Fruit fly (Drosophila melanogaster) whole organism, embryonic: Measurements from ENCODE around the gene fmt.

Experiments used
- CG10147 ChIP-seq: fragments of 200-800 bp; sonication (Bioruptor generic); optimal IDR thresholded peaks from 2 replicates; lab custom pipeline; 2019; ENCODE audit warnings: missing biosample characterization, mild to moderate bottlenecking, missing genetic modification characterization, moderate library complexity
- CG1024 ChIP-seq: fragments of 200-800 bp; sonication (Bioruptor generic); IDR thresholded peaks from 2 replicates; pipeline ENCODE4 v1.3.6; 2022; ENCODE audit warnings: missing biosample characterization, missing genetic modification characterization
- CG11247 ChIP-seq: fragments of 200-800 bp; sonication (Bioruptor generic); IDR thresholded peaks from 2 replicates; pipeline ENCODE4 v1.3.6; 2022; ENCODE audit warnings: missing biosample characterization, missing genetic modification characterization
- CG11695 ChIP-seq: fragments of 200-800 bp; sonication (Bioruptor generic); IDR thresholded peaks from 3 replicates; pipeline ENCODE4 v1.3.6; 2022; ENCODE audit warnings: missing biosample characterization, missing genetic modification characterization
- CG11723 ChIP-seq: fragments of 200-800 bp; sonication (Bioruptor generic); optimal IDR thresholded peaks from 2 replicates; lab custom pipeline; 2017; ENCODE audit warnings: missing biosample characterization, mild to moderate bottlenecking, missing genetic modification characterization
- CG14710 ChIP-seq: fragments of 200-800 bp; sonication (Bioruptor generic); optimal IDR thresholded peaks from 3 replicates; lab custom pipeline; 2019; ENCODE audit warnings: missing biosample characterization, mild to moderate bottlenecking, missing genetic modification characterization, moderate library complexity
- CG18011 ChIP-seq: fragments of 200-800 bp; sonication (Bioruptor generic); optimal IDR thresholded peaks from 2 replicates; lab custom pipeline; 2017; ENCODE audit warnings: missing biosample characterization, missing genetic modification characterization, mild to moderate bottlenecking, moderate library complexity, missing genotype
- CG2129 ChIP-seq: fragments of 200-800 bp; sonication (Bioruptor generic); IDR thresholded peaks from 2 replicates; pipeline ENCODE4 v1.3.6; 2022; ENCODE audit warnings: missing biosample characterization, missing genetic modification characterization; ENCODE audit not compliant: partially characterized antibody
- CG2202 ChIP-seq: fragments of 200-800 bp; sonication (Bioruptor generic); optimal IDR thresholded peaks from 2 replicates; lab custom pipeline; 2018; ENCODE audit warnings: missing biosample characterization, mild to moderate bottlenecking, missing genetic modification characterization
- CG33213 ChIP-seq: fragments of 200-800 bp; sonication (Bioruptor generic); optimal IDR thresholded peaks from 3 replicates; lab custom pipeline; 2016; ENCODE audit warnings: missing biosample characterization, missing genetic modification characterization
- CG3838 ChIP-seq: fragments of 200-800 bp; sonication (Bioruptor generic); optimal IDR thresholded peaks from 3 replicates; lab custom pipeline; 2016; ENCODE audit warnings: missing biosample characterization, missing genetic modification characterization
- CG7372 ChIP-seq: fragments of 200-800 bp; sonication (Bioruptor generic); IDR thresholded peaks from 2 replicates; pipeline ENCODE4 v1.3.6; 2022; ENCODE audit warnings: missing biosample characterization, missing genetic modification characterization
- CG8290 ChIP-seq, 3 experiments: fragments of 200-800 bp; sonication (Bioruptor generic); optimal IDR thresholded peaks; 2 replicates each; lab custom pipeline; 2016 to 2019; ENCODE audit warnings: missing biosample characterization in 3 of 3, missing genetic modification characterization in 3 of 3, mild to moderate bottlenecking in 2 of 3, moderate library complexity in 1 of 3
- CG8765 ChIP-seq: fragments of 200-800 bp; sonication (Bioruptor generic); IDR thresholded peaks from 2 replicates; pipeline ENCODE4 v1.3.6; 2022; ENCODE audit warnings: missing biosample characterization, missing genetic modification characterization
- CG9876 ChIP-seq: fragments of 200-800 bp; sonication (Bioruptor generic); optimal IDR thresholded peaks from 2 replicates; lab custom pipeline; 2016; ENCODE audit warnings: missing biosample characterization, missing genetic modification characterization
- CkIIα-i1 ChIP-seq: fragments of 200-800 bp; sonication (Bioruptor generic); IDR thresholded peaks from 2 replicates; pipeline ENCODE4 v1.3.6; 2022; ENCODE audit warnings: missing biosample characterization, missing genetic modification characterization
- Dfd ChIP-seq, 2 experiments: fragments of >200 bp; optimal IDR thresholded peaks; 2 replicates each; lab custom pipeline; 2017; ENCODE audit warnings: missing biosample characterization in 2 of 2, missing genetic modification characterization in 2 of 2
- E2f2 ChIP-seq: fragments of 200-800 bp; sonication (Bioruptor generic); IDR thresholded peaks from 2 replicates; pipeline ENCODE4 v1.3.6; 2022; ENCODE audit warnings: missing biosample characterization, missing genetic modification characterization
- Ets65A ChIP-seq: fragments of 200-800 bp; sonication (Bioruptor generic); peaks from one replicate; lab custom pipeline; 2016; ENCODE audit warnings: missing biosample characterization, missing genetic modification characterization
- GATAe ChIP-seq: fragments of 200-800 bp; sonication (Bioruptor generic); conservative IDR thresholded peaks from 2 replicates; pipeline ENCODE4 v1.3.6; 2022; ENCODE audit warnings: missing biosample characterization, missing genetic modification characterization
- Hr39 ChIP-seq: fragments of >200 bp; optimal IDR thresholded peaks from 2 replicates; lab custom pipeline; 2017
- Med ChIP-seq: fragments of 200-800 bp; sonication (Bioruptor generic); peaks from one replicate; lab custom pipeline; 2016; ENCODE audit warnings: missing biosample characterization, missing genetic modification characterization, mild to moderate bottlenecking, inconsistent platforms, moderate library complexity
- NC2β ChIP-seq: fragments of 200-800 bp; sonication (Bioruptor generic); optimal IDR thresholded peaks from 2 replicates; lab custom pipeline; 2016; ENCODE audit warnings: missing biosample characterization, missing genetic modification characterization
- NFAT ChIP-seq: fragments of 200-800 bp; sonication (Bioruptor generic); IDR thresholded peaks from 2 replicates; pipeline ENCODE4 v1.3.6; 2022; ENCODE audit warnings: missing biosample characterization, missing genetic modification characterization
- NfI ChIP-seq: fragments of 200-800 bp; sonication (Bioruptor generic); optimal IDR thresholded peaks from 3 replicates; lab custom pipeline; 2018; ENCODE audit warnings: missing biosample characterization, mild to moderate bottlenecking, missing genetic modification characterization, moderate library complexity
- Oli ChIP-seq: fragments of 200-800 bp; sonication (Bioruptor generic); optimal IDR thresholded peaks from 2 replicates; lab custom pipeline; 2018; ENCODE audit warnings: missing biosample characterization, mild to moderate bottlenecking, missing genetic modification characterization, moderate library complexity
- Optix ChIP-seq: fragments of 200-800 bp; sonication (Bioruptor generic); IDR thresholded peaks from 3 replicates; pipeline ENCODE4 v1.3.6; 2022; ENCODE audit warnings: missing biosample characterization, missing genetic modification characterization
- Six4 ChIP-seq: fragments of 200-800 bp; sonication (Bioruptor generic); optimal IDR thresholded peaks from 2 replicates; lab custom pipeline; 2016; ENCODE audit warnings: missing biosample characterization, missing genetic modification characterization
- al ChIP-seq: fragments of 200-800 bp; sonication (Bioruptor generic); IDR thresholded peaks from 2 replicates; pipeline ENCODE4 v1.3.6; 2022; ENCODE audit warnings: missing biosample characterization, missing genetic modification characterization
- bowl ChIP-seq: fragments of 200-800 bp; sonication (Bioruptor generic); IDR thresholded peaks from 2 replicates; pipeline ENCODE4 v1.3.6; 2022; ENCODE audit warnings: missing biosample characterization, missing genetic modification characterization
- cad ChIP-seq: fragments of >200 bp; optimal IDR thresholded peaks from 2 replicates; lab custom pipeline; 2017; ENCODE audit warnings: missing biosample characterization, missing genetic modification characterization
- chinmo ChIP-seq: fragments of 200-800 bp; sonication (Bioruptor generic); IDR thresholded peaks from 4 replicates; pipeline ENCODE4 v1.3.6; 2022; ENCODE audit warnings: missing biosample characterization, missing genetic modification characterization; ENCODE audit not compliant: partially characterized antibody
- dmrt99B ChIP-seq: fragments of 200-800 bp; sonication (Bioruptor generic); optimal IDR thresholded peaks from 2 replicates; lab custom pipeline; 2018; ENCODE audit warnings: missing biosample characterization, mild to moderate bottlenecking, missing genetic modification characterization, moderate library complexity
- gcm ChIP-seq: fragments of 200-800 bp; sonication (Bioruptor generic); optimal IDR thresholded peaks from 2 replicates; lab custom pipeline; 2019; ENCODE audit warnings: missing biosample characterization, mild to moderate bottlenecking, missing genetic modification characterization, moderate library complexity
- gsb-n ChIP-seq: fragments of 200-800 bp; sonication (Bioruptor generic); optimal IDR thresholded peaks from 3 replicates; lab custom pipeline; 2018; ENCODE audit warnings: missing biosample characterization, mild to moderate bottlenecking, missing genetic modification characterization
- hkb ChIP-seq, 2 experiments: fragments of 200-800 bp in 1 of 2; fragments of >200 bp in 1 of 2; sonication (Bioruptor generic) in 1 of 2; IDR thresholded peaks in 1 of 2; optimal IDR thresholded peaks in 1 of 2; 2 replicates each; pipeline versions ENCODE4 v1.3.6 to Lab custom; 2017 to 2022; ENCODE audit warnings: missing biosample characterization in 1 of 2, missing genetic modification characterization in 1 of 2
- lbe ChIP-seq: fragments of 200-800 bp; sonication (Bioruptor generic); optimal IDR thresholded peaks from 2 replicates; lab custom pipeline; 2016; ENCODE audit warnings: missing biosample characterization, mild to moderate bottlenecking, missing genetic modification characterization
- lmd ChIP-seq: fragments of 200-800 bp; sonication (Bioruptor generic); IDR thresholded peaks from 2 replicates; pipeline ENCODE4 v1.3.6; 2022; ENCODE audit warnings: missing biosample characterization, missing genetic modification characterization
- lola ChIP-seq, 3 experiments: fragments of >200 bp in 2 of 3; fragments of 200-800 bp in 1 of 3; sonication (Bioruptor generic) in 1 of 3; optimal IDR thresholded peaks; 2 replicates each; lab custom pipeline; 2017 to 2019; ENCODE audit warnings: missing biosample characterization in 3 of 3, missing genetic modification characterization in 3 of 3, mild to moderate bottlenecking in 1 of 3, moderate library complexity in 1 of 3
- luna ChIP-seq: fragments of 200-800 bp; sonication (Bioruptor generic); optimal IDR thresholded peaks from 2 replicates; lab custom pipeline; 2016; ENCODE audit warnings: missing biosample characterization, missing genetic modification characterization
- pros ChIP-seq: fragments of 200-800 bp; sonication (Bioruptor generic); optimal IDR thresholded peaks from 3 replicates; lab custom pipeline; 2019; ENCODE audit warnings: missing biosample characterization, mild to moderate bottlenecking, missing genetic modification characterization, moderate library complexity
- slp2 ChIP-seq: fragments of 200-800 bp; sonication (Bioruptor generic); optimal IDR thresholded peaks from 2 replicates; lab custom pipeline; 2016; ENCODE audit warnings: missing biosample characterization, missing genetic modification characterization
- sna ChIP-seq: fragments of 200-800 bp; sonication (Bioruptor generic); IDR thresholded peaks from 2 replicates; pipeline ENCODE4 v1.3.6; 2022; ENCODE audit warnings: missing biosample characterization, missing genetic modification characterization; ENCODE audit not compliant: partially characterized antibody
- unpg ChIP-seq: fragments of 200-800 bp; sonication (Bioruptor generic); optimal IDR thresholded peaks from 3 replicates; lab custom pipeline; 2018; ENCODE audit warnings: missing biosample characterization, mild to moderate bottlenecking, missing genetic modification characterization, moderate library complexity
- usp ChIP-seq: fragments of >200 bp; optimal IDR thresholded peaks from 2 replicates; lab custom pipeline; 2017; ENCODE audit warnings: missing biosample characterization, missing genetic modification characterization
- vfl ChIP-seq: fragments of 200-800 bp; sonication (Bioruptor generic); optimal IDR thresholded peaks from 2 replicates; lab custom pipeline; 2016; ENCODE audit warnings: missing biosample characterization, missing genetic modification characterization
- yki ChIP-seq: fragments of >200 bp; optimal IDR thresholded peaks from 3 replicates; lab custom pipeline; 2018

Gene fmt

dm6 chr3L:6140771-6141472, 32.8 kb downstream of the fmt start (continued):
- TF ChIP-seq chinmo (GFP tag; lab: Robert Waterston, UW) (peak; percentile 82; the same call in 2 of the 4 replicates), Ets65A (GFP tag; lab: Kevin White, UChicago) (peak; percentile 7), Oli (tag; lab: Kevin White, UChicago) (peak; percentile 33), unpg (GFP tag; lab: Kevin White, UChicago) (peak; percentile 0), CG2202 (tag; lab: Kevin White, UChicago) (no peak), pros (peak; percentile 19), Med (GFP tag; lab: Kevin White, UChicago) (peak; percentile 8), CG2129 (GFP tag; lab: Robert Waterston, UW) (no peak), CG1024 (GFP tag; lab: Robert Waterston, UW) (no peak)

- TF ChIP-seq vfl (GFP tag; lab: Kevin White, UChicago) = no peak
- no peak for TF ChIP-seq sna (GFP tag; lab: Robert Waterston, UW)
- TF ChIP-seq usp (GFP tag; lab: Kevin White, UChicago) = no peak
- no peak for TF ChIP-seq GATAe
- no peak for TF ChIP-seq NfI (GFP tag; lab: Kevin White, UChicago)
- no peak for TF ChIP-seq NFAT
- TF ChIP-seq Optix = no peak
- TF ChIP-seq gcm = no peak
- no peak for TF ChIP-seq CkIIα-i1 (GFP tag; lab: Robert Waterston, UW)
- no peak for TF ChIP-seq luna
- no peak for TF ChIP-seq CG18011
- no peak for TF ChIP-seq hkb (optimal IDR thresholded peaks at IDR 0.05; lab: Kevin White, UChicago)
- peak; percentile 28; the same call in 1 of the 2 replicates for TF ChIP-seq hkb (GFP tag; IDR thresholded peaks at IDR 0.05; lab: Robert Waterston, UW)
- no peak for TF ChIP-seq CG9876
- no peak for TF ChIP-seq CG11695 (GFP tag; lab: Robert Waterston, UW)
- TF ChIP-seq pros = no peak
- no peak for TF ChIP-seq E2f2 (GFP tag; lab: Robert Waterston, UW)
- no peak for TF ChIP-seq al (GFP tag; lab: Robert Waterston, UW)
- no peak for TF ChIP-seq CG11247
- TF ChIP-seq yki = no peak
- no peak for TF ChIP-seq lbe (GFP tag; lab: Kevin White, UChicago)
- TF ChIP-seq slp2 (GFP tag; lab: Kevin White, UChicago) = no peak
- no peak for TF ChIP-seq CG14710 (tag; lab: Kevin White, UChicago)
- no peak for TF ChIP-seq lola (GFP tag; optimal IDR thresholded peaks at IDR 0.05; lab: Kevin White, UChicago)
- peak; percentile 59 for TF ChIP-seq dmrt99B (tag; lab: Kevin White, UChicago)
- TF ChIP-seq Dfd (GFP tag; optimal IDR thresholded peaks at IDR 0.05; lab: Kevin White, UChicago) = no peak
- TF ChIP-seq Ets65A (GFP tag; lab: Kevin White, UChicago) = no peak
- no peak for TF ChIP-seq Hr39 (lab: Kevin White, UChicago)
- TF ChIP-seq CG8290 (GFP tag; optimal IDR thresholded peaks at IDR 0.05; lab: Kevin White, UChicago) = no peak
- TF ChIP-seq CG8290 (tag; optimal IDR thresholded peaks at IDR 0.05; lab: Kevin White, UChicago) = peak in 1 of 2 experiments; percentile 40
- no peak for TF ChIP-seq CG11723 (GFP tag; lab: Kevin White, UChicago)
- no peak for TF ChIP-seq CG7372 (GFP tag; lab: Robert Waterston, UW)
- TF ChIP-seq lmd (GFP tag; lab: Robert Waterston, UW) = no peak
- no peak for TF ChIP-seq NC2β
- no peak for TF ChIP-seq CG8765
- no peak for TF ChIP-seq CG3838 (GFP tag; lab: Kevin White, UChicago)
- TF ChIP-seq cad (GFP tag; lab: Kevin White, UChicago) = no peak
- TF ChIP-seq gsb-n (tag; lab: Kevin White, UChicago) = no peak
- TF ChIP-seq bowl = no peak
- no peak for TF ChIP-seq Six4 (GFP tag; lab: Kevin White, UChicago)
- TF ChIP-seq CG33213 (GFP tag; lab: Kevin White, UChicago) = no peak
- TF ChIP-seq CG10147 = no peak
Observed at dm6 chr3L:6139924-6140574, 33.6 kb downstream of the fmt start, which contains the start of gene Cpr65Av. Cpr65Av (minus strand) TSS chr3L:6139974.
